Fruit fly (Drosophila melanogaster) whole organism, adult: ENCODE data around the gene CG42822.

Source experiments
- CG33017 ChIP-seq: fragments of 200-800 bp; sonication (Bioruptor generic); optimal IDR thresholded peaks from 2 replicates; lab custom pipeline; 2018; ENCODE audit warnings: missing biosample characterization, mild to moderate bottlenecking, missing genetic modification characterization, moderate library complexity
- Clk ChIP-seq: fragments of 200-800 bp; sonication (Bioruptor generic); optimal IDR thresholded peaks from 2 replicates; lab custom pipeline; 2017; ENCODE audit warnings: missing biosample characterization, missing genetic modification characterization
- Hr96 ChIP-seq: fragments of 200-800 bp; sonication (Bioruptor generic); optimal IDR thresholded peaks from 2 replicates; lab custom pipeline; 2016; ENCODE audit warnings: missing biosample characterization, missing genetic modification characterization
- pad ChIP-seq: fragments of 200-800 bp; sonication (Bioruptor generic); optimal IDR thresholded peaks from 3 replicates; lab custom pipeline; 2017; ENCODE audit warnings: missing biosample characterization, missing genetic modification characterization, mild to moderate bottlenecking, moderate library complexity, missing genetic modification reagents

dm6 chr3R:17449402-17449801 is 35.7 kb downstream of the CG42822 start:
- TF ChIP-seq pad (GFP tag; lab: Kevin White, UChicago) (no peak), Hr96 (GFP tag; lab: Kevin White, UChicago) (no peak), CG33017 (tag; lab: Kevin White, UChicago) (no peak), Clk (GFP tag; lab: Kevin White, UChicago) (no peak)
